Worm (Caenorhabditis elegans) whole organism, L4 larva: ENCODE results near the gene str-87.

ENCODE experiments used
- D1046.2 ChIP-seq: fragments of 200-800 bp; sonication (Bioruptor generic); IDR thresholded peaks from 2 replicates; pipeline ENCODE4 v1.3.6; 2022; ENCODE audit warnings: missing genetic modification characterization, missing compliant biosample characterization
- F26F4.8 ChIP-seq: fragments of 200-800 bp; sonication (Bioruptor generic); conservative IDR thresholded peaks from 2 replicates; pipeline ENCODE4 v1.3.6; 2022; ENCODE audit warnings: missing genetic modification characterization, missing compliant biosample characterization
- F37D6.2 ChIP-seq: sonication (generic microtip); optimal IDR thresholded peaks from 2 replicates; lab custom pipeline; 2016; ENCODE audit warnings: mild to moderate bottlenecking, missing genetic modification characterization, missing compliant biosample characterization
- R02D3.7 ChIP-seq: fragments of 150-350 bp; sonication (generic microtip); optimal IDR thresholded peaks from 3 replicates; lab custom pipeline; 2014; ENCODE audit warnings: missing biosample characterization, missing genetic modification characterization
- Y105C5A.15 ChIP-seq: fragments of 200-800 bp; sonication (Bioruptor generic); IDR thresholded peaks from 2 replicates; pipeline ENCODE4 v1.3.6; 2022; ENCODE audit warnings: missing genetic modification characterization, missing compliant biosample characterization
- ZK337.2 ChIP-seq: fragments of 200-800 bp; sonication (Bioruptor generic); IDR thresholded peaks from 2 replicates; pipeline ENCODE4 v1.3.6; 2022; ENCODE audit warnings: missing genetic modification reagents, missing genetic modification characterization, missing compliant biosample characterization
- arid-1 ChIP-seq: fragments of 200-800 bp; sonication (Bioruptor generic); conservative IDR thresholded peaks from 2 replicates; pipeline ENCODE4 v1.3.6; 2022; ENCODE audit warnings: missing genetic modification reagents, missing genetic modification characterization, missing compliant biosample characterization
- ceh-44 ChIP-seq: fragments of 200-800 bp; sonication (Bioruptor generic); IDR thresholded peaks from 2 replicates; pipeline ENCODE4 v1.3.6; 2022; ENCODE audit warnings: missing genetic modification reagents, missing genetic modification characterization, missing compliant biosample characterization
- ceh-62 ChIP-seq: sonication (generic microtip); optimal IDR thresholded peaks from 2 replicates; lab custom pipeline; 2017; ENCODE audit warnings: missing biosample characterization, missing genetic modification characterization
- ctbp-1 ChIP-seq: fragments of 200-800 bp; sonication (Bioruptor generic); IDR thresholded peaks from 2 replicates; pipeline ENCODE4 v1.3.6; 2022; ENCODE audit warnings: missing genetic modification reagents, missing genetic modification characterization, missing compliant biosample characterization
- daf-12 ChIP-seq: fragments of 150-350 bp; optimal IDR thresholded peaks from 2 replicates; lab custom pipeline; 2014; ENCODE audit warnings: missing biosample characterization, missing genetic modification reagents, missing genetic modification characterization
- dmd-6 ChIP-seq: fragments of 200-800 bp; sonication (Bioruptor generic); IDR thresholded peaks from 2 replicates; pipeline ENCODE4 v1.3.6; 2022; ENCODE audit warnings: missing genetic modification reagents, missing genetic modification characterization, missing compliant biosample characterization
- dmd-8 ChIP-seq: fragments of 200-800 bp; sonication (Bioruptor generic); IDR thresholded peaks from 2 replicates; pipeline ENCODE4 v1.3.6; 2022; ENCODE audit warnings: missing genetic modification characterization, missing compliant biosample characterization
- dve-1 ChIP-seq: sonication (generic microtip); optimal IDR thresholded peaks from 2 replicates; lab custom pipeline; 2017; ENCODE audit warnings: antibody characterized with exemption, mild to moderate bottlenecking, missing genetic modification characterization, missing compliant biosample characterization; ENCODE audit not compliant: insufficient read depth
- hlh-30 ChIP-seq: sonication (generic microtip); optimal IDR thresholded peaks from 2 replicates; lab custom pipeline; 2017; ENCODE audit warnings: antibody characterized with exemption, mild to moderate bottlenecking, missing genetic modification characterization, missing compliant biosample characterization; ENCODE audit not compliant: insufficient read depth
- jun-1 ChIP-seq: fragments of 150-350 bp; optimal IDR thresholded peaks from 2 replicates; lab custom pipeline; 2014; ENCODE audit warnings: missing biosample characterization, missing genetic modification reagents, missing genetic modification characterization
- lim-7 ChIP-seq: fragments of 200-800 bp; sonication (Bioruptor generic); IDR thresholded peaks from 2 replicates; pipeline ENCODE4 v1.3.6; 2022; ENCODE audit warnings: missing genetic modification characterization, missing compliant biosample characterization
- lsy-2 ChIP-seq, 2 experiments: fragments of 150-350 bp in 1 of 2; sonication (generic microtip) in 1 of 2; optimal IDR thresholded peaks; 2 replicates each; lab custom pipeline; 2014 to 2017; ENCODE audit warnings: missing biosample characterization in 2 of 2, missing genetic modification characterization in 2 of 2
- madf-9 ChIP-seq: fragments of 200-800 bp; sonication (Bioruptor generic); conservative IDR thresholded peaks from 2 replicates; pipeline ENCODE4 v1.3.6; 2022; ENCODE audit warnings: missing genetic modification reagents, missing genetic modification characterization, missing compliant biosample characterization
- mdl-1 ChIP-seq, 2 experiments: fragments of 150-350 bp in 1 of 2; sonication (generic microtip) in 1 of 2; optimal IDR thresholded peaks; 2 replicates each; lab custom pipeline; 2014 to 2017; ENCODE audit warnings: missing biosample characterization in 2 of 2, missing genetic modification characterization in 2 of 2
- mdt-29 ChIP-seq: fragments of 200-800 bp; sonication (Bioruptor generic); IDR thresholded peaks from 2 replicates; pipeline ENCODE4 v1.3.6; 2022; ENCODE audit warnings: missing genetic modification reagents, missing genetic modification characterization, missing compliant biosample characterization
- mep-1 ChIP-seq: fragments of 150-350 bp; sonication (generic microtip); optimal IDR thresholded peaks from 3 replicates; lab custom pipeline; 2014; ENCODE audit warnings: missing biosample characterization, missing genetic modification characterization
- mes-2 ChIP-seq: sonication (generic microtip); optimal IDR thresholded peaks from 2 replicates; lab custom pipeline; 2016; ENCODE audit warnings: missing genotype, mild to moderate bottlenecking, missing genetic modification characterization, missing compliant biosample characterization; ENCODE audit not compliant: poor library complexity, severe bottlenecking
- mxl-2 ChIP-seq: fragments of 200-800 bp; sonication (Bioruptor generic); conservative IDR thresholded peaks from 2 replicates; pipeline ENCODE4 v1.3.6; 2022; ENCODE audit warnings: missing genetic modification reagents, missing genetic modification characterization, missing compliant biosample characterization
- nhr-10 ChIP-seq: fragments of 150-350 bp; optimal IDR thresholded peaks from 2 replicates; lab custom pipeline; 2014; ENCODE audit warnings: missing biosample characterization, missing genetic modification characterization
- nhr-111 ChIP-seq: fragments of 200-800 bp; sonication (Bioruptor generic); optimal IDR thresholded peaks from 2 replicates; lab custom pipeline; 2018; ENCODE audit warnings: mild to moderate bottlenecking, missing genetic modification characterization, missing compliant biosample characterization
- nhr-25 ChIP-seq: sonication (generic microtip); optimal IDR thresholded peaks from 2 replicates; lab custom pipeline; 2017; ENCODE audit warnings: missing genetic modification characterization, mild to moderate bottlenecking, missing compliant biosample characterization, antibody characterized with exemption, moderate library complexity, borderline replicate concordance; ENCODE audit not compliant: insufficient read depth
- nhr-6 ChIP-seq: fragments of 150-350 bp; optimal IDR thresholded peaks from 2 replicates; lab custom pipeline; 2014; ENCODE audit warnings: missing biosample characterization, missing genetic modification characterization
- nhr-77 ChIP-seq: fragments of 150-350 bp; optimal IDR thresholded peaks from 2 replicates; lab custom pipeline; 2014; ENCODE audit warnings: missing biosample characterization, missing genetic modification characterization
- pha-4 ChIP-seq, 2 experiments: fragments of 150-350 bp in 1 of 2; fragments of 200-800 bp in 1 of 2; sonication (Bioruptor generic) in 1 of 2; IDR thresholded peaks in 1 of 2; optimal IDR thresholded peaks in 1 of 2; 2 replicates each; pipeline versions ENCODE4 v1.3.6 to Lab custom; 2014 to 2022; ENCODE audit warnings: missing genetic modification characterization in 2 of 2, missing genetic modification reagents in 2 of 2, missing biosample characterization in 1 of 2, missing compliant biosample characterization in 1 of 2
- php-3 ChIP-seq: fragments of 200-800 bp; sonication (Bioruptor generic); IDR thresholded peaks from 2 replicates; pipeline ENCODE4 v1.3.6; 2022; ENCODE audit warnings: missing genetic modification reagents, missing genetic modification characterization, missing compliant biosample characterization
- sdz-12 ChIP-seq: fragments of 200-800 bp; sonication (Bioruptor generic); optimal IDR thresholded peaks from 2 replicates; lab custom pipeline; 2018; ENCODE audit warnings: mild to moderate bottlenecking, missing genetic modification characterization, missing compliant biosample characterization
- snpc-4 ChIP-seq: fragments of 150-350 bp; optimal IDR thresholded peaks from 2 replicates; lab custom pipeline; 2014; ENCODE audit warnings: missing biosample characterization, missing genetic modification characterization
- spr-1 ChIP-seq: sonication (generic microtip); optimal IDR thresholded peaks from 2 replicates; lab custom pipeline; 2016; ENCODE audit warnings: mild to moderate bottlenecking, missing genetic modification characterization, missing compliant biosample characterization
- spr-3 ChIP-seq: fragments of 200-800 bp; sonication (Bioruptor generic); optimal IDR thresholded peaks from 2 replicates; lab custom pipeline; 2018; ENCODE audit warnings: mild to moderate bottlenecking, missing genetic modification characterization, missing compliant biosample characterization
- unc-39 ChIP-seq: sonication (generic microtip); optimal IDR thresholded peaks from 2 replicates; lab custom pipeline; 2017; ENCODE audit warnings: missing biosample characterization, missing genetic modification characterization
- unc-62 ChIP-seq, 3 experiments: fragments of 150-350 bp in 1 of 3; sonication (generic microtip); optimal IDR thresholded peaks in 2 of 3; peaks in 1 of 3; 1 replicate in 1 of 3; 2 replicates in 2 of 3; lab custom pipeline; 2014 to 2017; ENCODE audit warnings: missing biosample characterization in 3 of 3, missing genetic modification characterization in 3 of 3, missing genetic modification reagents in 3 of 3, missing genotype in 1 of 3
- zag-1 ChIP-seq: fragments of 150-350 bp; optimal IDR thresholded peaks from 2 replicates; lab custom pipeline; 2014; ENCODE audit warnings: missing biosample characterization, missing genetic modification characterization
- zfp-2 ChIP-seq: sonication (generic microtip); optimal IDR thresholded peaks from 2 replicates; lab custom pipeline; 2016; ENCODE audit warnings: mild to moderate bottlenecking, missing genetic modification characterization, missing compliant biosample characterization
- zfp-3 ChIP-seq: fragments of 200-800 bp; sonication (Bioruptor generic); conservative IDR thresholded peaks from 2 replicates; pipeline ENCODE4 v1.3.6; 2022; ENCODE audit warnings: missing genetic modification reagents, missing genetic modification characterization, missing compliant biosample characterization

The str-87 gene

DNA sequence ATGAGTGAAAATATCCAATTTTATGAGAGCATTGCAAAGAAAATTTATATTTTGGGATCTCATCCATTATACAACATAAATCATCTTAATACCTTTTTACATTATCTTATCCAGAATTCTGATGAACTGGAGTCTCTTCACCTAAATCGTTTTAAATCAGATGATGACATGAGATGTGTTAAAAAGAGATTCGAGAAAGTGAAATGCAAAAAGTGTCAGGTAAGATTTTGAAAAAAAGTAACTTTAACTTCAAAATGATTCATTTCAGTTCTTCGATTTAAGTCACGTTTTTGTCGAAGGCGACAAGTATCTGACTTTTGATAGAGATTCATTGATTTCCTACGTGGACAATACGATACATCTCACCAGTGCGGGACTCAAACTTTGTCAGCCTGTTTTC, 30.9 kb upstream of the str-87 start:
- TF ChIP-seq sdz-12 (GFP tag; lab: Kevin White, UChicago) (no peak), lim-7 (no peak), unc-62 (GFP tag; optimal IDR thresholded peaks at IDR 0.05 in 1 of 2; lab: Kevin White, UChicago) (peak in 1 of 2 experiments; percentile 97), unc-62 (tag; optimal IDR thresholded peaks at IDR 0.05; lab: Kevin White, UChicago) (no peak), zfp-2 (no peak), mxl-2 (no peak), nhr-6 (no peak), nhr-10 (tag; lab: Kevin White, UChicago) (no peak)

DNA sequence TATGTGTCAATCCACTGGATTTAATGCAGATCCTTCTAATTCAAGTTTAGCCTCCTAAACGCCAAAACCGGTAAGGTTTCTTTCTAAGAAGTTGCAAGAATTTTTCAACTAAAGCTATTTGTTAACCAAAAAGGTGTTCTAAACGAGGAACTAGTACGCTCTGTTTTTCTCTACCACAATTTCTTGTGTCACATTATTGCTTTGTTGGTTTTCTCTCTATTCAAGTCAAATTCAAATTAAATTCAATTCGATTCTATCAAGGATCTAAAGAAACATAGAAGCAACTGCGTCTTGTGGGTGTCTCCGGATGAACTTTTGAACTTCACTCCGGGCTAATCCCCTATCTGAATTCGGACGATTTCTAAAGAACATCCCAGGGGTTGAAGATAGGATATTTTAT, 28.5 kb upstream of the str-87 start, which contains the start of gene oac-40:
Gene oac-40, plus strand, starts transcription at position 301 of the 400 bp plus-strand sequence.
- TF ChIP-seq ZK337.2 (no peak), D1046.2 (GFP tag; lab: Robert Waterston, UW) (no peak), jun-1 (no peak), ceh-44 (GFP tag; lab: Robert Waterston, UW) (no peak), mdt-29 (no peak), unc-39 (tag; lab: Kevin White, UChicago) (no peak), nhr-77 (tag; lab: Kevin White, UChicago) (no peak), dmd-6 (GFP tag; lab: Robert Waterston, UW) (no peak), hlh-30 (tag; lab: Kevin White, UChicago) (no peak), spr-3 (no peak), madf-9 (GFP tag; lab: Robert Waterston, UW) (no peak), zfp-2 (no peak)

DNA sequence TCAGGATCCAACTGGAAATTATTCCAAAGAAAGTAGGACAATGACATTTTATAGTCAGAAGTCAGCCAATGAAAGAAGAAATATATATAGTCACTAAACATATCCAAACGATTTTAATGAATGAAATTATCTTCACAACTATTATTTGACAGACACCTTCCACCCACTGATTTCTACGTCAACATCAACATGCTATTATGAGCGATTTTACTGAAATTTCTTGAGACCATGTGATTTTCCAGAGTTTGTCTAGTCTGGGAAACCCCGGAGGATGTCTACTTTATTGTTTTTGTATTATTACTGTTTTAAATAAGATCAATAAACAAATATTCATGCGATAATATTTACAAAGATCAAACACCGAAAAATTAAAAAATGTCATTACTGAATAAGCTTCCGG, 27.5 kb upstream of the str-87 start, which contains the start of gene srt-18:
Gene srt-18, minus strand, starts transcription at position 101 of the 400 bp plus-strand sequence.
- TF ChIP-seq unc-39 (tag; lab: Kevin White, UChicago) (no peak), ceh-62 (no peak), ctbp-1 (no peak), mes-2 (tag; lab: Kevin White, UChicago) (no peak), F37D6.2 (tag; lab: Kevin White, UChicago) (no peak), zfp-3 (GFP tag; lab: Robert Waterston, UW) (no peak), mdl-1 (tag; optimal IDR thresholded peaks at IDR 0.05; lab: Kevin White, UChicago) (no peak), spr-1 (tag; lab: Kevin White, UChicago) (no peak), zag-1 (tag; lab: Kevin White, UChicago) (no peak), pha-4 (GFP tag; IDR thresholded peaks at IDR 0.05; lab: Robert Waterston, UW) (no peak), pha-4 (tag; optimal IDR thresholded peaks at IDR 0.05; lab: Kevin White, UChicago) (no peak), dmd-8 (no peak), snpc-4 (tag; lab: Kevin White, UChicago) (no peak), mep-1 (tag; lab: Kevin White, UChicago) (no peak), Y105C5A.15 (GFP tag; lab: Robert Waterston, UW) (no peak), dve-1 (no peak), mxl-2 (no peak), spr-3 (no peak)

DNA sequence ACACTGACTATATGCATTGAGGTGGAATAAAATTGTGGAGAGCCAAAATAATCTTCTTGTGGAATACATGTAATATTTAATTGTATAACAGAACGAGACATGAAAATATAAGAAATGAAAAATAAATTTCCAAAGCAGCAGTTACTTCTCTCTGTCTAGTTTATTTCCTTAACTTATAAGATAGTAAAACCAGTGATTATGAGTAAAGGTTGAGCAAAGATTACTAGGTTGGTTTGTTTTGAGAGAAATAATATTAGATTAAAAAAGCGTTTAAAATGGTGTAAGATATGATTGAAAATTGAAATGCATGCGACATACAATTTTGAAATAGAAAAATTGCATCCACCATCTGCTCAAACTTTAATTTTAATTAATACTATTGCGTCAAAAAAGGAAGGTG, 25.8 kb upstream of the str-87 start, which contains the start of gene srh-201:
Gene srh-201, minus strand, starts transcription at position 101 of the 400 bp plus-strand sequence.
- TF ChIP-seq php-3 (no peak), nhr-25 (tag; lab: Kevin White, UChicago) (no peak), zag-1 (tag; lab: Kevin White, UChicago) (no peak), ceh-44 (GFP tag; lab: Robert Waterston, UW) (no peak), nhr-111 (GFP tag; lab: Kevin White, UChicago) (no peak), arid-1 (GFP tag; lab: Robert Waterston, UW) (no peak), F26F4.8 (GFP tag; lab: Robert Waterston, UW) (no peak), lsy-2 (tag; optimal IDR thresholded peaks at IDR 0.05; lab: Kevin White, UChicago) (no peak), zfp-3 (GFP tag; lab: Robert Waterston, UW) (no peak), daf-12 (tag; lab: Kevin White, UChicago) (no peak), R02D3.7 (tag; lab: Kevin White, UChicago) (no peak)
- TF ChIP-seq, all 104 proteins: peak for 0
